Fruit fly (Drosophila melanogaster): ENCODE results near the gene CG4730.

CG4730 gene

DNA sequence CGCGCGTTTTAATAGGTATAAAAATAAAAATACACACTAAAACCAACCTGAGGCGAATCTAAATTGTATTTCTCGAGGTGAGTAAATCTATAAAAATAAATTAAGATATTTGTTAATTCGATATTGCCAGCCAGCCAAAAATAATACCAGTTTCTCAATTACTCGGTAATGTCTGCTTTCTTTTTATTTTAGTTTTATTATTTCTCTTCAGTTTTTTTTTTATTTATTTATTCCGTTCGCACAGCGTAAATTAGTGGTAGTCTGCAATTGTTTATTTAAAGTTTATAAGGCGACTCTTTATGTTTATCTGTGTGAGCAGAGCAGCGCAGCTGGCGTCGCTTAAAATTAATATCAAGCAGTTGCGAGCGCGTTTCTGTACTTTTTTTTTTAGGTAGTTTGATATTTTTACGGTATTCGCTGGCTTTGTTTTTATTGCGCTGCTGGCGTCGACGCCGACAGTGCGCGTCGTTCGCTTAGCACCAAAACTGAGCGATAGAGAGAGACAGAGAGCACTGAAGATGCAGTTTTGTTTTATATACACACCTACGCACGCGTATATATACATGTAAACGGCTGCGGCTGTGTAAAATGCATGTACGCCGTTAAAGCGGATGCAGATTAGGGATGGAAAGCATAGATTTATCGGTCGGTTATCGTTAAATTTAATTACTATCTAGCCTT is 30.8 kb downstream of the CG4730 start:
- TF ChIP-seq fd85E (GFP tag; optimal IDR thresholded peaks at IDR 0.05) (no peak), ss (GFP tag; optimal IDR thresholded peaks at IDR 0.05) (peak; percentile 65 to 84), CG6808 (GFP tag; optimal IDR thresholded peaks at IDR 0.05) (peak; percentile 44), Gug (GFP tag; IDR thresholded peaks at IDR 0.05) (peak; percentile 46), CG8632 (GFP tag; optimal IDR thresholded peaks at IDR 0.05) (no peak), CG8319 (GFP tag; optimal IDR thresholded peaks at IDR 0.05) (peak; percentile 43), CG32006 (GFP tag; optimal IDR thresholded peaks at IDR 0.05) (peak; percentile 46), CG6854 (GFP tag; optimal IDR thresholded peaks at IDR 0.05) (peak; percentile 15), CG4318 (GFP tag; optimal IDR thresholded peaks at IDR 0.05) (no peak), CG15336 (GFP tag; IDR thresholded peaks at IDR 0.05) (peak; percentile 68), Hr38 (GFP tag; optimal IDR thresholded peaks at IDR 0.05) (no peak), lz (GFP tag; optimal IDR thresholded peaks at IDR 0.05) (peak; percentile 46), CG6276 (GFP tag; optimal IDR thresholded peaks at IDR 0.05) (peak; percentile 80), CG3032 (tag; optimal IDR thresholded peaks at IDR 0.05) (peak; percentile 64), pdm3 (GFP tag; optimal IDR thresholded peaks at IDR 0.05) (peak; percentile 43), CG1621 (tag; optimal IDR thresholded peaks at IDR 0.05) (peak; percentile 83), Hr4 (GFP tag; optimal IDR thresholded peaks at IDR 0.05) (peak; percentile 33), eg (GFP tag; IDR thresholded peaks at IDR 0.05) (peak; percentile 78; the same call in 2 of the 3 replicates), Sox14 (GFP tag; optimal IDR thresholded peaks at IDR 0.05) (peak; percentile 43), salr (GFP tag; optimal IDR thresholded peaks at IDR 0.05) (peak in 1 of 2 experiments; percentile 51), Eip75B (GFP tag; optimal IDR thresholded peaks at IDR 0.05) (no peak), CG10631 (GFP tag; optimal IDR thresholded peaks at IDR 0.05) (no peak), Lpt (GFP tag; optimal IDR thresholded peaks at IDR 0.05) (peak; percentile 65), acj6 (GFP tag; optimal IDR thresholded peaks at IDR 0.05) (no peak), Sox15 (GFP tag; optimal IDR thresholded peaks at IDR 0.05) (no peak), Smox (GFP tag; optimal IDR thresholded peaks at IDR 0.05) (no peak), CG6163 (GFP tag; IDR thresholded peaks at IDR 0.05) (peak; percentile 83), CG3919 (GFP tag; optimal IDR thresholded peaks at IDR 0.05) (peak; percentile 39), CG34406 (GFP tag; optimal IDR thresholded peaks at IDR 0.05) (no peak), CG11902 (GFP tag; optimal IDR thresholded peaks at IDR 0.05) (no peak), Hr39 (GFP tag; optimal IDR thresholded peaks at IDR 0.05) (peak; percentile 35), CG10669 (GFP tag; optimal IDR thresholded peaks at IDR 0.05) (peak; percentile 41), spab (GFP tag; optimal IDR thresholded peaks at IDR 0.05) (peak; percentile 38), CG16779 (tag; optimal IDR thresholded peaks at IDR 0.05) (peak; percentile 19), Ets96B (tag; optimal IDR thresholded peaks at IDR 0.05) (peak; percentile 66), Eip93F (GFP tag; optimal IDR thresholded peaks at IDR 0.05) (no peak), CG11294 (GFP tag; IDR thresholded peaks at IDR 0.05) (0 out of 2 replicates have a peak, but pooled peaks have one; percentile 13), Met (GFP tag; optimal IDR thresholded peaks at IDR 0.05) (peak; percentile 43), Blimp-1 (GFP tag; optimal IDR thresholded peaks at IDR 0.05) (no peak), net (GFP tag; optimal IDR thresholded peaks at IDR 0.05) (peak; percentile 45), fd59A (GFP tag; optimal IDR thresholded peaks at IDR 0.05) (peak; percentile 21), CG8119 (GFP tag; IDR thresholded peaks at IDR 0.05) (peak; percentile 78), topi (GFP tag; optimal IDR thresholded peaks at IDR 0.05) (peak; percentile 49), dsx (GFP tag; optimal IDR thresholded peaks at IDR 0.05; ENCODE audit: poor library complexity, severe bottlenecking) (peak; percentile 81), vri (GFP tag; optimal IDR thresholded peaks at IDR 0.05) (no peak), svp (GFP tag) (peak; percentile 73), Sox102F (GFP tag; optimal IDR thresholded peaks at IDR 0.05) (peak; percentile 28), achi (GFP tag; optimal IDR thresholded peaks at IDR 0.05) (peak; percentile 39), fkh (GFP tag; optimal IDR thresholded peaks at IDR 0.05) (peak; percentile 72), Ets21C (GFP tag; optimal IDR thresholded peaks at IDR 0.05) (no peak), OdsH (GFP tag; optimal IDR thresholded peaks at IDR 0.05) (peak; percentile 26)
